Fruit fly (Drosophila melanogaster) whole organism, embryonic: ENCODE results near the gene simj.

Experiments used
- ATbp ChIP-seq: fragments of 200-800 bp; sonication (Bioruptor generic); optimal IDR thresholded peaks from 2 replicates; lab custom pipeline; 2017; ENCODE audit warnings: missing biosample characterization, mild to moderate bottlenecking, missing genetic modification characterization, missing genetic modification reagents
- CG10267 ChIP-seq: fragments of 200-800 bp; sonication (Bioruptor generic); optimal IDR thresholded peaks from 2 replicates; lab custom pipeline; 2018; ENCODE audit warnings: missing biosample characterization, mild to moderate bottlenecking, missing genetic modification characterization, moderate library complexity
- CG10654 ChIP-seq: fragments of 200-800 bp; sonication (Bioruptor generic); optimal IDR thresholded peaks from 2 replicates; lab custom pipeline; 2016; ENCODE audit warnings: missing biosample characterization, missing genetic modification characterization
- CG13123 ChIP-seq: fragments of 200-800 bp; sonication (Bioruptor generic); optimal IDR thresholded peaks from 2 replicates; lab custom pipeline; 2016; ENCODE audit warnings: missing biosample characterization, missing genetic modification characterization
- CG13287 ChIP-seq: fragments of 200-800 bp; sonication (Bioruptor generic); IDR thresholded peaks from 2 replicates; pipeline ENCODE4 v1.3.6; 2022; ENCODE audit warnings: missing biosample characterization, missing genetic modification characterization; ENCODE audit not compliant: partially characterized antibody
- CG15479 ChIP-seq: fragments of 200-800 bp; sonication (Bioruptor generic); optimal IDR thresholded peaks from 3 replicates; lab custom pipeline; 2019; ENCODE audit warnings: missing biosample characterization, mild to moderate bottlenecking, missing genetic modification characterization, moderate library complexity
- CG15601 ChIP-seq: fragments of 200-800 bp; sonication (Bioruptor generic); optimal IDR thresholded peaks from 3 replicates; lab custom pipeline; 2019; ENCODE audit warnings: missing biosample characterization, mild to moderate bottlenecking, missing genetic modification characterization, moderate library complexity
- CG15696 ChIP-seq: fragments of 200-800 bp; sonication (Bioruptor generic); optimal IDR thresholded peaks from 2 replicates; lab custom pipeline; 2019; ENCODE audit warnings: missing biosample characterization, mild to moderate bottlenecking, missing genetic modification characterization, moderate library complexity
- CG32772 ChIP-seq: fragments of 200-800 bp; sonication (Bioruptor generic); IDR thresholded peaks from 2 replicates; pipeline ENCODE4 v1.3.6; 2022; ENCODE audit warnings: missing biosample characterization, missing genetic modification characterization
- CG3726 ChIP-seq: fragments of 200-800 bp; sonication (Bioruptor generic); IDR thresholded peaks from 3 replicates; pipeline ENCODE4, ENCODE4 v1.3.6; 2022; ENCODE audit warnings: missing biosample characterization, missing genetic modification characterization
- CG4617 ChIP-seq: fragments of 200-800 bp; sonication (Bioruptor generic); optimal IDR thresholded peaks from 3 replicates; lab custom pipeline; 2016; ENCODE audit warnings: missing biosample characterization, missing genetic modification characterization, borderline replicate concordance
- CG6765 ChIP-seq: fragments of 200-800 bp; sonication (Bioruptor generic); optimal IDR thresholded peaks from 3 replicates; lab custom pipeline; 2017; ENCODE audit warnings: missing biosample characterization, mild to moderate bottlenecking, missing genetic modification characterization
- CG6854 ChIP-seq: fragments of 200-800 bp; sonication (Bioruptor generic); optimal IDR thresholded peaks from 3 replicates; lab custom pipeline; 2017; ENCODE audit warnings: missing biosample characterization, mild to moderate bottlenecking, missing genetic modification characterization
- CG7987 ChIP-seq: fragments of 200-800 bp; sonication (Bioruptor generic); optimal IDR thresholded peaks from 2 replicates; lab custom pipeline; 2018; ENCODE audit warnings: missing biosample characterization, mild to moderate bottlenecking, missing genetic modification characterization, moderate library complexity
- CG8290 ChIP-seq, 3 experiments: fragments of 200-800 bp; sonication (Bioruptor generic); optimal IDR thresholded peaks; 2 replicates each; lab custom pipeline; 2016 to 2019; ENCODE audit warnings: missing biosample characterization in 3 of 3, missing genetic modification characterization in 3 of 3, mild to moderate bottlenecking in 2 of 3, moderate library complexity in 1 of 3
- D19A ChIP-seq: fragments of 200-800 bp; optimal IDR thresholded peaks from 3 replicates; lab custom pipeline; 2019; ENCODE audit warnings: missing biosample characterization, mild to moderate bottlenecking, missing genetic modification characterization, moderate library complexity
- HLH54F ChIP-seq: fragments of 200-800 bp; sonication (Bioruptor generic); optimal IDR thresholded peaks from 3 replicates; lab custom pipeline; 2016; ENCODE audit warnings: missing biosample characterization, missing genetic modification characterization
- Hmr ChIP-seq: fragments of 200-800 bp; sonication (Bioruptor generic); optimal IDR thresholded peaks from 3 replicates; lab custom pipeline; 2017; ENCODE audit warnings: mild to moderate bottlenecking, missing biosample characterization, missing genetic modification reagents, missing genetic modification characterization
- Hr51 ChIP-seq, 2 experiments: fragments of 200-800 bp; sonication (Bioruptor generic); optimal IDR thresholded peaks; 2 replicates in 1 of 2; 3 replicates in 1 of 2; lab custom pipeline; 2016 to 2018; ENCODE audit warnings: missing biosample characterization in 2 of 2, missing genetic modification characterization in 2 of 2, mild to moderate bottlenecking in 1 of 2, moderate library complexity in 1 of 2
- Myb ChIP-seq: fragments of 200-800 bp; sonication (Bioruptor generic); optimal IDR thresholded peaks from 2 replicates; lab custom pipeline; 2016; ENCODE audit warnings: missing biosample characterization, missing genetic modification characterization
- Nf-YC ChIP-seq: fragments of 200-800 bp; optimal IDR thresholded peaks from 3 replicates; lab custom pipeline; 2019; ENCODE audit warnings: missing biosample characterization, mild to moderate bottlenecking, missing genetic modification characterization, moderate library complexity
- Oli ChIP-seq: fragments of 200-800 bp; sonication (Bioruptor generic); optimal IDR thresholded peaks from 2 replicates; lab custom pipeline; 2018; ENCODE audit warnings: missing biosample characterization, mild to moderate bottlenecking, missing genetic modification characterization, moderate library complexity
- Poxn ChIP-seq: fragments of 200-800 bp; sonication (Bioruptor generic); IDR thresholded peaks from 2 replicates; pipeline ENCODE4 v1.3.6; 2022; ENCODE audit warnings: missing biosample characterization, missing genetic modification characterization
- Sin3A ChIP-seq: fragments of >200 bp; optimal IDR thresholded peaks from 2 replicates; lab custom pipeline; 2018
- Sox102F ChIP-seq: fragments of 200-800 bp; sonication (Bioruptor generic); optimal IDR thresholded peaks from 2 replicates; lab custom pipeline; 2018; ENCODE audit warnings: missing biosample characterization, mild to moderate bottlenecking, missing genetic modification characterization, moderate library complexity
- Ssrp ChIP-seq: fragments of 200-800 bp; sonication (Bioruptor generic); optimal IDR thresholded peaks from 2 replicates; lab custom pipeline; 2018; ENCODE audit warnings: missing biosample characterization, mild to moderate bottlenecking, missing genetic modification characterization, moderate library complexity
- Stat92E ChIP-seq, 3 experiments: fragments of >200 bp in 2 of 3; fragments of 200-800 bp in 1 of 3; sonication (Bioruptor generic) in 1 of 3; optimal IDR thresholded peaks; 2 replicates each; lab custom pipeline; 2017 to 2019; ENCODE audit warnings: missing biosample characterization in 3 of 3, missing genetic modification characterization in 3 of 3, mild to moderate bottlenecking in 1 of 3, moderate library complexity in 1 of 3
- Vsx1 ChIP-seq: fragments of 200-800 bp; sonication (Bioruptor generic); optimal IDR thresholded peaks from 2 replicates; lab custom pipeline; 2017; ENCODE audit warnings: missing biosample characterization, mild to moderate bottlenecking, missing genetic modification characterization, missing genetic modification reagents
- az2 ChIP-seq: fragments of 200-800 bp; sonication (Bioruptor generic); optimal IDR thresholded peaks from 3 replicates; lab custom pipeline; 2016; ENCODE audit warnings: missing biosample characterization, missing genetic modification characterization
- bigmax ChIP-seq: fragments of 200-800 bp; sonication (Bioruptor generic); optimal IDR thresholded peaks from 2 replicates; lab custom pipeline; 2018; ENCODE audit warnings: missing biosample characterization, mild to moderate bottlenecking, missing genetic modification characterization
- bsh ChIP-seq, 2 experiments: fragments of 200-800 bp; sonication (Bioruptor generic); optimal IDR thresholded peaks; 2 replicates each; lab custom pipeline; 2017 to 2018; ENCODE audit warnings: mild to moderate bottlenecking in 2 of 2, missing biosample characterization in 2 of 2, missing genetic modification characterization in 2 of 2, moderate library complexity in 1 of 2
- cg ChIP-seq: fragments of 200-800 bp; sonication (Bioruptor generic); optimal IDR thresholded peaks from 3 replicates; lab custom pipeline; 2019; ENCODE audit warnings: missing biosample characterization, mild to moderate bottlenecking, missing genetic modification characterization, moderate library complexity
- dati ChIP-seq: fragments of 200-800 bp; sonication (Bioruptor generic); IDR thresholded peaks from 2 replicates; pipeline ENCODE4 v1.3.6; 2022; ENCODE audit warnings: missing biosample characterization, missing genetic modification characterization
- gem ChIP-seq: fragments of 200-800 bp; sonication (Bioruptor generic); optimal IDR thresholded peaks from 2 replicates; lab custom pipeline; 2019; ENCODE audit warnings: missing biosample characterization, mild to moderate bottlenecking, missing genetic modification characterization, moderate library complexity
- gt ChIP-seq: fragments of 200-800 bp; sonication (Bioruptor generic); IDR thresholded peaks from 2 replicates; pipeline ENCODE4 v1.3.6; 2022; ENCODE audit warnings: missing biosample characterization, missing genetic modification characterization
- hth ChIP-seq: fragments of >200 bp; optimal IDR thresholded peaks from 2 replicates; lab custom pipeline; 2017; ENCODE audit warnings: inconsistent platforms
- kni ChIP-seq: fragments of 200-800 bp; sonication (Bioruptor generic); optimal IDR thresholded peaks from 3 replicates; lab custom pipeline; 2017; ENCODE audit warnings: mild to moderate bottlenecking, missing biosample characterization, missing genetic modification reagents, missing genetic modification characterization
- lola ChIP-seq, 3 experiments: fragments of >200 bp in 2 of 3; fragments of 200-800 bp in 1 of 3; sonication (Bioruptor generic) in 1 of 3; optimal IDR thresholded peaks; 2 replicates each; lab custom pipeline; 2017 to 2019; ENCODE audit warnings: missing biosample characterization in 3 of 3, missing genetic modification characterization in 3 of 3, mild to moderate bottlenecking in 1 of 3, moderate library complexity in 1 of 3
- nmo ChIP-seq: fragments of 200-800 bp; sonication (Bioruptor generic); optimal IDR thresholded peaks from 2 replicates; lab custom pipeline; 2018; ENCODE audit warnings: missing biosample characterization, mild to moderate bottlenecking, missing genetic modification characterization, moderate library complexity
- p53 ChIP-seq: fragments of 200-800 bp; sonication (Bioruptor generic); optimal IDR thresholded peaks from 2 replicates; lab custom pipeline; 2016; ENCODE audit warnings: missing biosample characterization, missing genetic modification characterization
- pita ChIP-seq: fragments of 200-800 bp; sonication (Bioruptor generic); optimal IDR thresholded peaks from 2 replicates; lab custom pipeline; 2017; ENCODE audit warnings: missing biosample characterization, mild to moderate bottlenecking, missing genetic modification characterization
- scrt ChIP-seq: fragments of 200-800 bp; sonication (Bioruptor generic); optimal IDR thresholded peaks from 2 replicates; lab custom pipeline; 2018; ENCODE audit warnings: missing biosample characterization, mild to moderate bottlenecking, missing genetic modification characterization, moderate library complexity
- seq ChIP-seq: fragments of 200-800 bp; sonication (Bioruptor generic); IDR thresholded peaks from 2 replicates; pipeline ENCODE4 v1.3.6; 2022; ENCODE audit warnings: missing biosample characterization, missing genetic modification characterization
- shn ChIP-seq: fragments of 200-800 bp; sonication (Bioruptor generic); optimal IDR thresholded peaks from 3 replicates; lab custom pipeline; 2016; ENCODE audit warnings: missing biosample characterization, missing genetic modification characterization
- sob ChIP-seq: fragments of 200-800 bp; sonication (Bioruptor generic); IDR thresholded peaks from 2 replicates; pipeline ENCODE4 v1.3.6; 2022; ENCODE audit warnings: missing biosample characterization, missing genetic modification characterization
- tll ChIP-seq, 2 experiments: fragments of 200-800 bp in 1 of 2; fragments of >200 bp in 1 of 2; sonication (Bioruptor generic) in 1 of 2; optimal IDR thresholded peaks; 2 replicates each; lab custom pipeline; 2017 to 2019; ENCODE audit warnings: missing biosample characterization in 2 of 2, missing genetic modification characterization in 2 of 2, mild to moderate bottlenecking in 1 of 2, moderate library complexity in 1 of 2
- tup ChIP-seq: fragments of 200-800 bp; sonication (Bioruptor generic); optimal IDR thresholded peaks from 2 replicates; lab custom pipeline; 2016; ENCODE audit warnings: missing biosample characterization, mild to moderate bottlenecking, missing genetic modification characterization, moderate library complexity
- yki ChIP-seq: fragments of >200 bp; optimal IDR thresholded peaks from 3 replicates; lab custom pipeline; 2018

Gene simj

DNA sequence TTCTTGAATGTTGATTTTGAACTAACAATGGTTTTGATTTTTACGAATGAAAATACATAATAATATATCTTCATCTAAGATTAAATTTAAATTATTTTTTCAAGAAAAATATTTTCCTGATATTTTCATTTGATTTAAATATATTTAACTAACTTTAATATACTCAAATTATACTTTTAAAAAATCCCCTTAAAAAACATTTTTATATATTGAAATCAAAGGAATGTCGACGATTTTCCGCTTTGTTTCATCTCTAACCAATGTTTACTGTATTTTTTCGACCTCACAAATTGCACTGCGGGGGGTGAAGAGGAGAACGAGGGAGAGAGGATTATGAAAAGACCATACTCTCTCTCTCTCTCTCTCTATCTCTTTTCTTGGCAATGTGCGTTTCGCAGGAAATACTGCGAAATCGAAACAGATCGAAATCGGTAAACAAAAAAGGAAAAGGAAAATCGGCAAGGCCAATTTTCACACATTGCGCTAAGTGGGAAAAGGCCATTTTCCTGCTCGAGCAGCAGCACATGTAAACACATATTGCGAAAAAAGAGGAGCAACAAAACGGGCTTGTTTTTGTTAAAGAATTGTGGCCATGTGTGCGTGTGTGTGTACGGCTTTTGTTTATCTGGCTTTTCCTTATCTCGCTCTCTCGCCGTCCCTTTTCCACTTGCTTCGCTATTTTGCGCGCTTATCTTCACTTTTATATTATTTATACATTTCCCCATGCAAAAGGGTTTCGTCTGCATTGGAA, 4.4 kb upstream of the simj start:
- TF ChIP-seq CG6854: no peak
- no peak for TF ChIP-seq CG4617 (GFP tag; lab: Kevin White, UChicago)
- no peak for TF ChIP-seq Sin3A (lab: Kevin White, UChicago)
- TF ChIP-seq az2 (GFP tag; lab: Kevin White, UChicago): no peak
- TF ChIP-seq gt: no peak
- no peak for TF ChIP-seq Nf-YC (tag; lab: Kevin White, UChicago)
- TF ChIP-seq Hmr (GFP tag; lab: Kevin White, UChicago): no peak
- peak; percentile 25 for TF ChIP-seq CG15601 (tag; lab: Kevin White, UChicago)
- peak; percentile 24 for TF ChIP-seq D19A (tag; lab: Kevin White, UChicago)
- TF ChIP-seq tll (GFP tag; optimal IDR thresholded peaks at IDR 0.05; lab: Kevin White, UChicago): peak in 1 of 2 experiments; percentile 15
- TF ChIP-seq p53 (GFP tag; lab: Kevin White, UChicago): no peak
- peak; percentile 7 for TF ChIP-seq Oli (tag; lab: Kevin White, UChicago)
- TF ChIP-seq CG15696 (tag; lab: Kevin White, UChicago): no peak
- TF ChIP-seq Hr51 (GFP tag; optimal IDR thresholded peaks at IDR 0.05; lab: Kevin White, UChicago): peak in 1 of 2 experiments; percentile 40
- TF ChIP-seq CG3726 (GFP tag; lab: Robert Waterston, UW): no peak
- no peak for TF ChIP-seq shn (GFP tag; lab: Kevin White, UChicago)
- no peak for TF ChIP-seq dati (GFP tag; lab: Robert Waterston, UW)
- no peak for TF ChIP-seq sob (GFP tag; lab: Robert Waterston, UW)
- peak; percentile 11 for TF ChIP-seq CG10267 (tag; lab: Kevin White, UChicago)
- no peak for TF ChIP-seq CG13287 (GFP tag; lab: Robert Waterston, UW)
- TF ChIP-seq bigmax (GFP tag; lab: Kevin White, UChicago): no peak
- no peak for TF ChIP-seq seq (GFP tag; lab: Robert Waterston, UW)
- TF ChIP-seq CG32772 (GFP tag; lab: Robert Waterston, UW): no peak
- peak; percentile 52 for TF ChIP-seq gem (tag; lab: Kevin White, UChicago)
- TF ChIP-seq CG13123 (GFP tag; lab: Kevin White, UChicago): no peak
- TF ChIP-seq tup (GFP tag; lab: Kevin White, UChicago): no peak
- peak in 1 of 3 experiments; percentile 42 for TF ChIP-seq lola (GFP tag; optimal IDR thresholded peaks at IDR 0.05; lab: Kevin White, UChicago)
- no peak for TF ChIP-seq pita
- peak in 1 of 3 experiments; percentile 77 for TF ChIP-seq Stat92E (GFP tag; optimal IDR thresholded peaks at IDR 0.05; lab: Kevin White, UChicago)
- TF ChIP-seq cg (GFP tag; lab: Kevin White, UChicago): peak; percentile 62
- no peak for TF ChIP-seq CG10654 (GFP tag; lab: Kevin White, UChicago)
- no peak for TF ChIP-seq CG8290 (GFP tag; optimal IDR thresholded peaks at IDR 0.05; lab: Kevin White, UChicago)
- peak in 1 of 2 experiments; percentile 4 for TF ChIP-seq CG8290 (tag; optimal IDR thresholded peaks at IDR 0.05; lab: Kevin White, UChicago)
- no peak for TF ChIP-seq Poxn
- TF ChIP-seq nmo (GFP tag; lab: Kevin White, UChicago): no peak
- peak; percentile 17 for TF ChIP-seq kni (GFP tag; lab: Kevin White, UChicago)
- peak in 1 of 2 experiments; percentile 4 for TF ChIP-seq bsh (GFP tag; optimal IDR thresholded peaks at IDR 0.05; lab: Kevin White, UChicago)
- no peak for TF ChIP-seq Myb (GFP tag; lab: Kevin White, UChicago)
- TF ChIP-seq CG7987 (GFP tag; lab: Kevin White, UChicago): no peak
- TF ChIP-seq CG15479: peak; percentile 96
- no peak for TF ChIP-seq ATbp (GFP tag; lab: Kevin White, UChicago)
- TF ChIP-seq Vsx1 (GFP tag; lab: Kevin White, UChicago): no peak
- no peak for TF ChIP-seq hth
- no peak for TF ChIP-seq scrt (GFP tag; lab: Kevin White, UChicago)
- peak; percentile 25 for TF ChIP-seq Sox102F
- TF ChIP-seq yki (lab: Kevin White, UChicago): no peak
- no peak for TF ChIP-seq CG6765 (GFP tag; lab: Kevin White, UChicago)
- no peak for TF ChIP-seq Ssrp (tag; lab: Kevin White, UChicago)
- TF ChIP-seq HLH54F (GFP tag; lab: Kevin White, UChicago): no peak
